Worm (Caenorhabditis elegans): ENCODE data around the gene lgx-1.
A peak's percentile ranks its signal among the peaks of the same experiment; 100 is the strongest.

Gene lgx-1

DNA sequence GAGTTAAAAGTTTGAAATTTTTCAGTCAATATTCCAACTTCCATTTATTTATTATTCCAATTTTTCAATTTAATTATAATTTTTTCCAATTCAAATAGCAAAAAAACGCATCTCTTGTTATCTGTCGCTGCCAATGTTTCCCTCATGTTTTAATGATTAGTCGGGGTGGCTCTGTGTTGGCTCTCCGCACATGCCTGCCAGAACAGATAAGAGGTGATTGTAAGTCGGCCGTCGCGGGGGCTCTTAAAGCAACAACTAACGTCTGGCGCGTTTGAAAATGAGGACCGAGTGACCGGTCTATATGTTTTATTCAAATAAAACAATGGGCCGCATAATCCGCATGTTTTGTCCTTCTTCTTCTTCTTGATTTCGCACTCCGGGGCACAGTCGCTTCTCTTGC lies 62.0 kb downstream of the lgx-1 start:
- TF ChIP-seq elt-2 (tag; optimal IDR thresholded peaks at IDR 0.05) (peak; percentile 47), nhr-90 (tag; optimal IDR thresholded peaks at IDR 0.05; ENCODE audit: poor library complexity) (no peak), mdl-1 (tag; optimal IDR thresholded peaks at IDR 0.05) (peak in 1 of 2 experiments; percentile 5)

DNA sequence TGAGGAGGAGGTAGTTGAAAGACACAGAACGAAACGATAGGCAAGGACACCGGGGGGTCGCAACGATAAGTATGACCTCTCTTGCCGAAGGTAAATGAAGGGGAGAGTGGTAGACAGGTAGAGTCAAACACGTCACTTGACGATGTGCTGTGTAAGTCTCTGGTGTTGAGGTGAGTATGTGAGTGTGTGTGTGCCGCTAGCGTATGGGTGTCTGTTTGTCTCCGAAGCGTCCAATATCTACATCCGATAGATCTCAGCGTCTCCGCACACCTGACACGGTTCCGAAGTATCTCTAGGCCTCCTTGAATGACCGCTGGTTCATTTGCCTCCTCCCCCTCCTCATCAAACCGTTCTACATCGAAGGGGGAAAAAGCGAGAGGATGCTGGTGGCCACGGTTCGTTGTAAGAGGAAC lies 63.1 kb downstream of the lgx-1 start:
- TF ChIP-seq efl-3 (GFP tag; optimal IDR thresholded peaks at IDR 0.05) (no peak), dpl-1 (GFP tag; optimal IDR thresholded peaks at IDR 0.05) (peak in 1 of 3 experiments; percentile 15), grh-1 (GFP tag; IDR thresholded peaks at IDR 0.05) (no peak), rnt-1 (tag; optimal IDR thresholded peaks at IDR 0.05) (peak; percentile 72), unc-130 (tag; optimal IDR thresholded peaks at IDR 0.05) (peak; percentile 82), lin-13 (GFP tag; optimal IDR thresholded peaks at IDR 0.05) (no peak), xbp-1 (tag; optimal IDR thresholded peaks at IDR 0.05) (peak; percentile 56), pqm-1 (tag; optimal IDR thresholded peaks at IDR 0.05) (no peak), hpl-2 (GFP tag; optimal IDR thresholded peaks at IDR 0.05) (no peak), mep-1 (tag; optimal IDR thresholded peaks at IDR 0.05) (peak; percentile 64), unc-30 (tag; optimal IDR thresholded peaks at IDR 0.05) (no peak), F16B12.6 (tag; optimal IDR thresholded peaks at IDR 0.05) (no peak), mab-9 (GFP tag; IDR thresholded peaks at IDR 0.05) (0 out of 2 replicates have a peak, but pooled peaks have one; percentile 11), ces-1 (GFP tag; optimal IDR thresholded peaks at IDR 0.05) (no peak), ztf-11 (tag; optimal IDR thresholded peaks at IDR 0.05) (no peak), sup-37 (GFP tag; optimal IDR thresholded peaks at IDR 0.05) (no peak), ama-1 (optimal IDR thresholded peaks at IDR 0.05) (no peak), skn-1 (tag; optimal IDR thresholded peaks at IDR 0.05) (peak; percentile 69), elt-3 (tag; optimal IDR thresholded peaks at IDR 0.05) (peak in 5 of 6 experiments; percentile 18 to 67 (median 52)), nhr-90 (tag; optimal IDR thresholded peaks at IDR 0.05; ENCODE audit: poor library complexity) (peak; percentile 64), lin-35 (GFP tag; optimal IDR thresholded peaks at IDR 0.05) (peak; percentile 41 to 69), nhr-12 (tag; optimal IDR thresholded peaks at IDR 0.05) (no peak), nhr-71 (tag; optimal IDR thresholded peaks at IDR 0.05) (peak; percentile 81), aha-1 (tag; optimal IDR thresholded peaks at IDR 0.05) (no peak), snu-23 (GFP tag; optimal IDR thresholded peaks at IDR 0.05) (peak; percentile 87), lin-14 (GFP tag; optimal IDR thresholded peaks at IDR 0.05) (peak; percentile 95), ceh-82 (tag; optimal IDR thresholded peaks at IDR 0.05) (peak in 1 of 3 experiments; percentile 45), lir-3 (tag; optimal IDR thresholded peaks at IDR 0.05; ENCODE audit: poor library complexity) (no peak), elt-2 (tag; optimal IDR thresholded peaks at IDR 0.05) (no peak), vab-15 (tag; optimal IDR thresholded peaks at IDR 0.05) (no peak), dsc-1 (tag; optimal IDR thresholded peaks at IDR 0.05) (no peak), ceh-90 (tag; optimal IDR thresholded peaks at IDR 0.05) (no peak), nhr-77 (tag; optimal IDR thresholded peaks at IDR 0.05) (peak; percentile 85), irx-1 (tag; optimal IDR thresholded peaks at IDR 0.05) (peak; percentile 31), ceh-88 (GFP tag; IDR thresholded peaks at IDR 0.05) (no peak), pax-3 (tag; optimal IDR thresholded peaks at IDR 0.05) (no peak), blmp-1 (tag; optimal IDR thresholded peaks at IDR 0.05) (peak; percentile 79), unc-62 (GFP tag; optimal IDR thresholded peaks at IDR 0.05) (no peak), lsy-2 (tag; optimal IDR thresholded peaks at IDR 0.05) (peak; percentile 35 to 72), lin-15B (tag; optimal IDR thresholded peaks at IDR 0.05) (no peak), fkh-10 (GFP tag; optimal IDR thresholded peaks at IDR 0.05) (no peak), ets-5 (GFP tag; IDR thresholded peaks at IDR 0.05) (no peak), snpc-4 (tag; optimal IDR thresholded peaks at IDR 0.05) (no peak), isw-1 (GFP tag; IDR thresholded peaks at IDR 0.05) (no peak), fkh-4 (tag; optimal IDR thresholded peaks at IDR 0.05; ENCODE audit: borderline replicate concordance) (no peak), nhr-20 (tag; optimal IDR thresholded peaks at IDR 0.05) (peak; percentile 84), hlh-17 (GFP tag; optimal IDR thresholded peaks at IDR 0.05; ENCODE audit: borderline replicate concordance) (no peak), swsn-7 (tag; optimal IDR thresholded peaks at IDR 0.05) (peak; percentile 52), nhr-28 (tag; optimal IDR thresholded peaks at IDR 0.05) (no peak), C34B4.2 (tag; optimal IDR thresholded peaks at IDR 0.05) (no peak)

Data from whole organism, L1 larva.